Fruit fly (Drosophila melanogaster): ENCODE results near the gene Meltrin.
A peak's percentile ranks its signal among the peaks of the same experiment; 100 is the strongest.

Meltrin gene

dm6 chr3R:14740253-14740522 is 43.1 kb upstream of the Meltrin start:
- TF ChIP-seq h (GFP tag; optimal IDR thresholded peaks at IDR 0.05) (no peak), psq (GFP tag; optimal IDR thresholded peaks at IDR 0.05) (peak; percentile 14), Hr83 (GFP tag; optimal IDR thresholded peaks at IDR 0.05; ENCODE audit: poor library complexity, severe bottlenecking) (no peak), Vsx2 (GFP tag; optimal IDR thresholded peaks at IDR 0.05; ENCODE audit: partially characterized antibody) (no peak), rgr (GFP tag; optimal IDR thresholded peaks at IDR 0.05) (no peak), br (GFP tag; optimal IDR thresholded peaks at IDR 0.05) (no peak), brk (GFP tag; optimal IDR thresholded peaks at IDR 0.05) (no peak), dsf (GFP tag; optimal IDR thresholded peaks at IDR 0.05; ENCODE audit: borderline replicate concordance) (no peak), N (GFP tag; optimal IDR thresholded peaks at IDR 0.05) (no peak)

dm6 chr3R:14739501-14740252 is 42.6 kb upstream of the Meltrin start:
- no peak for TF ChIP-seq jim (GFP tag; optimal IDR thresholded peaks at IDR 0.05)
- no peak for TF ChIP-seq dsf (GFP tag; optimal IDR thresholded peaks at IDR 0.05; ENCODE audit: borderline replicate concordance)
- TF ChIP-seq CG32264 (GFP tag; optimal IDR thresholded peaks at IDR 0.05) = no peak
- TF ChIP-seq N (GFP tag; optimal IDR thresholded peaks at IDR 0.05) = peak; percentile 45
- no peak for TF ChIP-seq woc (GFP tag; optimal IDR thresholded peaks at IDR 0.05)
- TF ChIP-seq CrebA (GFP tag; optimal IDR thresholded peaks at IDR 0.05; ENCODE audit: borderline replicate concordance) = no peak
- no peak for TF ChIP-seq br (GFP tag; optimal IDR thresholded peaks at IDR 0.05)
- no peak for TF ChIP-seq Vsx2 (GFP tag; optimal IDR thresholded peaks at IDR 0.05; ENCODE audit: partially characterized antibody)
- TF ChIP-seq lola (GFP tag; optimal IDR thresholded peaks at IDR 0.05) = no peak
- TF ChIP-seq Myc (optimal IDR thresholded peaks at IDR 0.05) = peak; percentile 17
- TF ChIP-seq Hnf4 (GFP tag; optimal IDR thresholded peaks at IDR 0.05) = no peak
- TF ChIP-seq ey (GFP tag; optimal IDR thresholded peaks at IDR 0.05) = no peak
- no peak for TF ChIP-seq Hr78 (GFP tag; optimal IDR thresholded peaks at IDR 0.05)
- TF ChIP-seq Mio (GFP tag; optimal IDR thresholded peaks at IDR 0.05) = no peak
- TF ChIP-seq dmrt93B (GFP tag; optimal IDR thresholded peaks at IDR 0.05) = no peak
- TF ChIP-seq tai (GFP tag; optimal IDR thresholded peaks at IDR 0.05) = no peak
- TF ChIP-seq Hr83 (GFP tag; optimal IDR thresholded peaks at IDR 0.05; ENCODE audit: poor library complexity, severe bottlenecking) = no peak
- no peak for TF ChIP-seq foxo (GFP tag; optimal IDR thresholded peaks at IDR 0.05)

- no peak for TF ChIP-seq GATAd (GFP tag; optimal IDR thresholded peaks at IDR 0.05)
- no peak for TF ChIP-seq tai (GFP tag; optimal IDR thresholded peaks at IDR 0.05)
- no peak for TF ChIP-seq Mio (GFP tag; optimal IDR thresholded peaks at IDR 0.05)
- TF ChIP-seq psq (GFP tag; optimal IDR thresholded peaks at IDR 0.05) = no peak
- no peak for TF ChIP-seq foxo (GFP tag; optimal IDR thresholded peaks at IDR 0.05)
- TF ChIP-seq N (GFP tag; optimal IDR thresholded peaks at IDR 0.05) = peak; percentile 13
- TF ChIP-seq dmrt93B (GFP tag; optimal IDR thresholded peaks at IDR 0.05) = no peak
- peak; percentile 89 for TF ChIP-seq Dif (GFP tag; optimal IDR thresholded peaks at IDR 0.05; ENCODE audit: partially characterized antibody)
- no peak for TF ChIP-seq Myc (optimal IDR thresholded peaks at IDR 0.05)
- TF ChIP-seq h (GFP tag; optimal IDR thresholded peaks at IDR 0.05) = peak; percentile 53
- peak; percentile 34 for TF ChIP-seq CG9705 (GFP tag; optimal IDR thresholded peaks at IDR 0.05)
- TF ChIP-seq Sp1 (GFP tag; optimal IDR thresholded peaks at IDR 0.05) = peak; percentile 35
- TF ChIP-seq CrebA (GFP tag; optimal IDR thresholded peaks at IDR 0.05; ENCODE audit: borderline replicate concordance) = peak; percentile 50
- peak; percentile 52 for TF ChIP-seq HLH106 (tag; optimal IDR thresholded peaks at IDR 0.05)
- peak; percentile 43 for TF ChIP-seq Hnf4 (GFP tag; optimal IDR thresholded peaks at IDR 0.05)
- TF ChIP-seq rgr (GFP tag; optimal IDR thresholded peaks at IDR 0.05) = peak; percentile 67
- TF ChIP-seq Abd-B (GFP tag; optimal IDR thresholded peaks at IDR 0.05) = no peak
- TF ChIP-seq brk (GFP tag; optimal IDR thresholded peaks at IDR 0.05) = peak; percentile 29
- TF ChIP-seq dl (GFP tag; optimal IDR thresholded peaks at IDR 0.05; ENCODE audit: insufficient read depth in 1 of 2, partially characterized antibody in 2 of 2) = peak in 1 of 2 experiments; percentile 73
- TF ChIP-seq Hr78 (GFP tag; optimal IDR thresholded peaks at IDR 0.05) = no peak
- TF ChIP-seq CG32264 (GFP tag; optimal IDR thresholded peaks at IDR 0.05) = peak; percentile 36
- TF ChIP-seq ey (GFP tag; optimal IDR thresholded peaks at IDR 0.05) = no peak
- TF ChIP-seq Dfd (GFP tag; optimal IDR thresholded peaks at IDR 0.05) = no peak
- TF ChIP-seq usp (GFP tag; optimal IDR thresholded peaks at IDR 0.05) = no peak
- peak; percentile 90 for TF ChIP-seq Hr83 (GFP tag; optimal IDR thresholded peaks at IDR 0.05; ENCODE audit: poor library complexity, severe bottlenecking)
- TF ChIP-seq jim (GFP tag; optimal IDR thresholded peaks at IDR 0.05) = peak; percentile 59
- TF ChIP-seq dsf (GFP tag; optimal IDR thresholded peaks at IDR 0.05; ENCODE audit: borderline replicate concordance) = no peak
- TF ChIP-seq br (GFP tag; optimal IDR thresholded peaks at IDR 0.05) = peak; percentile 66
- TF ChIP-seq fru (GFP tag; optimal IDR thresholded peaks at IDR 0.05) = peak; percentile 75
- TF ChIP-seq Jra (GFP tag; optimal IDR thresholded peaks at IDR 0.05) = peak; percentile 70
- TF ChIP-seq Rel (GFP tag; optimal IDR thresholded peaks at IDR 0.05) = peak; percentile 29
- peak; percentile 99 for TF ChIP-seq Rel (tag; optimal IDR thresholded peaks at IDR 0.05)
- TF ChIP-seq Vsx2 (GFP tag; optimal IDR thresholded peaks at IDR 0.05; ENCODE audit: partially characterized antibody) = no peak
- TF ChIP-seq sv (GFP tag; optimal IDR thresholded peaks at IDR 0.05) = no peak
- TF ChIP-seq sage (GFP tag; optimal IDR thresholded peaks at IDR 0.05) = no peak
- TF ChIP-seq woc (GFP tag; optimal IDR thresholded peaks at IDR 0.05) = no peak
- TF ChIP-seq OdsH (GFP tag; optimal IDR thresholded peaks at IDR 0.05) = peak; percentile 0
- no peak for TF ChIP-seq lola (GFP tag; optimal IDR thresholded peaks at IDR 0.05)
- no peak for TF ChIP-seq pan (optimal IDR thresholded peaks at IDR 0.05)
Measured at dm6 chr3R:14739088-14739487, 42.0 kb upstream of the Meltrin start.
